Worm (Caenorhabditis elegans): ENCODE measurements around the gene T24E12.13.

T24E12.13 gene

ce11 chrII:3785257-3785656 lies 2.0 kb upstream of the T24E12.13 start, which contains the start of gene T24E12.1:
TSS of gene T24E12.1 (plus strand) at chrII:3785557.
- TF ChIP-seq nhr-237 (tag; optimal IDR thresholded peaks at IDR 0.05) (no peak), sup-37 (GFP tag; optimal IDR thresholded peaks at IDR 0.05) (no peak), zip-4 (GFP tag; optimal IDR thresholded peaks at IDR 0.05) (no peak), aha-1 (tag; optimal IDR thresholded peaks at IDR 0.05) (no peak), ces-1 (GFP tag; optimal IDR thresholded peaks at IDR 0.05) (no peak), ets-5 (GFP tag; IDR thresholded peaks at IDR 0.05) (no peak), mdl-1 (tag; optimal IDR thresholded peaks at IDR 0.05) (no peak), lin-15B (tag; optimal IDR thresholded peaks at IDR 0.05) (no peak), unc-98 (GFP tag; IDR thresholded peaks at IDR 0.05) (no peak), elt-2 (tag; optimal IDR thresholded peaks at IDR 0.05) (no peak), hpl-2 (GFP tag; optimal IDR thresholded peaks at IDR 0.05) (no peak), nhr-12 (tag; optimal IDR thresholded peaks at IDR 0.05) (no peak), hlh-4 (tag; optimal IDR thresholded peaks at IDR 0.05) (no peak), ceh-88 (GFP tag; IDR thresholded peaks at IDR 0.05) (no peak)

ce11 chrII:3785756-3786155 lies 1.5 kb upstream of the T24E12.13 start:
- no peak for TF ChIP-seq fkh-8 (tag; optimal IDR thresholded peaks at IDR 0.05)
- TF ChIP-seq unc-30 (tag; optimal IDR thresholded peaks at IDR 0.05) = no peak
- no peak for TF ChIP-seq nhr-28 (tag; optimal IDR thresholded peaks at IDR 0.05)
- TF ChIP-seq nhr-84 (tag; optimal IDR thresholded peaks at IDR 0.05) = no peak

DNA sequence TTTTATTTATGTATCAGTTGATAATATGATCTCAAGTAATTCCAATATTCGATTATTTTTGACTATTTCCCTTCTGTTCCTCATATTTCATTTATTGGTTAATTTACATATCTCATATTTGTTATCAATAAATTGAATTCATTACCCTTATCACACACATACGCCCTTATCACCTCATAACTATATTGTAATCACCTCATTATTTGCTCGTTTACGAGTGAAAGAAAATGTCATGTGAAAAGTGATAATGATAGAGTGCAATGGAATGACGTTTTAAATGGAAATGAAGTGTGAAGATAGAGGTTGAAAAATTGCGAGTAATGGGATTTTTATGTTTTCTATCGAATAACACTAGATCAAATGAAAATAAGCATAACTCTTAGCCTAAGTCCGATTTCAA lies 713 bp upstream of the T24E12.13 start:
- TF ChIP-seq nhr-77 (tag; optimal IDR thresholded peaks at IDR 0.05) (no peak), F16B12.6 (tag; optimal IDR thresholded peaks at IDR 0.05) (no peak), tlp-1 (tag; optimal IDR thresholded peaks at IDR 0.05) (peak; percentile 91), lsy-2 (tag; optimal IDR thresholded peaks at IDR 0.05) (peak in 1 of 2 experiments; percentile 58), egl-27 (tag; optimal IDR thresholded peaks at IDR 0.05) (no peak), lin-39 (tag; optimal IDR thresholded peaks at IDR 0.05) (no peak), blmp-1 (tag; optimal IDR thresholded peaks at IDR 0.05) (no peak), unc-86 (tag; optimal IDR thresholded peaks at IDR 0.05) (no peak), ces-1 (GFP tag; optimal IDR thresholded peaks at IDR 0.05) (no peak), ama-1 (optimal IDR thresholded peaks at IDR 0.05) (no peak), nhr-20 (tag; optimal IDR thresholded peaks at IDR 0.05) (peak; percentile 51), ceh-8 (GFP tag; optimal IDR thresholded peaks at IDR 0.05) (peak; percentile 87), unc-98 (GFP tag; IDR thresholded peaks at IDR 0.05) (no peak), lin-15B (tag; optimal IDR thresholded peaks at IDR 0.05) (no peak), fkh-8 (tag; optimal IDR thresholded peaks at IDR 0.05) (peak; percentile 9), pax-3 (tag; optimal IDR thresholded peaks at IDR 0.05) (peak; percentile 79), mab-9 (GFP tag; IDR thresholded peaks at IDR 0.05) (no peak), pag-3 (tag; optimal IDR thresholded peaks at IDR 0.05; ENCODE audit: borderline replicate concordance, insufficient read depth) (no peak), nhr-90 (tag; optimal IDR thresholded peaks at IDR 0.05; ENCODE audit: poor library complexity) (peak; percentile 47), sox-4 (tag; optimal IDR thresholded peaks at IDR 0.05) (no peak), pqm-1 (tag; optimal IDR thresholded peaks at IDR 0.05) (peak; percentile 99), nhr-47 (tag; optimal IDR thresholded peaks at IDR 0.05) (no peak), jun-1 (tag; optimal IDR thresholded peaks at IDR 0.05) (peak; percentile 88), skn-1 (tag; optimal IDR thresholded peaks at IDR 0.05) (no peak), fkh-10 (GFP tag; optimal IDR thresholded peaks at IDR 0.05) (no peak), ceh-88 (GFP tag; IDR thresholded peaks at IDR 0.05) (no peak), hlh-4 (tag; optimal IDR thresholded peaks at IDR 0.05) (no peak), nhr-85 (tag) (no peak), C16A3.4 (tag; optimal IDR thresholded peaks at IDR 0.05) (no peak), lin-35 (GFP tag; optimal IDR thresholded peaks at IDR 0.05) (peak in 1 of 2 experiments; percentile 70), fos-1 (tag; optimal IDR thresholded peaks at IDR 0.05) (peak; percentile 4), hlh-17 (GFP tag; optimal IDR thresholded peaks at IDR 0.05; ENCODE audit: borderline replicate concordance) (no peak), efl-1 (optimal IDR thresholded peaks at IDR 0.05) (no peak), efl-1 (GFP tag; optimal IDR thresholded peaks at IDR 0.05 in 1 of 2) (peak in 1 of 2 experiments; percentile 84), grh-1 (GFP tag; IDR thresholded peaks at IDR 0.05) (no peak), nhr-19 (GFP tag; conservative IDR thresholded peaks at IDR 0.05) (0 out of 2 replicates have a peak, but pooled peaks have one; percentile 6), elt-2 (tag; optimal IDR thresholded peaks at IDR 0.05) (peak; percentile 100), fkh-4 (tag; optimal IDR thresholded peaks at IDR 0.05; ENCODE audit: borderline replicate concordance) (no peak), ceh-63 (GFP tag; optimal IDR thresholded peaks at IDR 0.05) (no peak), mdl-1 (tag; optimal IDR thresholded peaks at IDR 0.05) (no peak)

All from whole organism, L1 larva.